Worm (Caenorhabditis elegans) whole organism, L4/young adult: ENCODE measurements around the gene Y70C5A.2.

ENCODE experiments used
- W03F9.2 ChIP-seq: fragments of 150-350 bp; optimal IDR thresholded peaks from 2 replicates; lab custom pipeline; 2014; ENCODE audit warnings: missing biosample characterization, missing genetic modification characterization
- dao-5 ChIP-seq: sonication (generic microtip); optimal IDR thresholded peaks from 2 replicates; lab custom pipeline; 2016; ENCODE audit warnings: missing genotype, missing genetic modification characterization, moderate library complexity, missing compliant biosample characterization
- him-1 ChIP-seq: sonication (generic microtip); optimal IDR thresholded peaks from 2 replicates; lab custom pipeline; 2016; ENCODE audit warnings: missing genotype, missing genetic modification reagents, missing genetic modification characterization, missing compliant biosample characterization

- TF ChIP-seq dao-5: no peak
- TF ChIP-seq him-1 (tag; lab: Kevin White, UChicago): no peak
- no peak for TF ChIP-seq W03F9.2
Observed at ce11 chrV:16605463-16605862, 17.5 kb downstream of the Y70C5A.2 start.
